Worm (Caenorhabditis elegans) whole organism, L3 larva: Measurements from ENCODE around the gene clec-65.

Experiments used
- R02D3.7 ChIP-seq: fragments of 150-350 bp; optimal IDR thresholded peaks from 2 replicates; lab custom pipeline; 2014; ENCODE audit warnings: missing biosample characterization, missing genetic modification characterization
- aly-2 ChIP-seq: fragments of 150-350 bp; optimal IDR thresholded peaks from 2 replicates; lab custom pipeline; 2014; ENCODE audit warnings: missing biosample characterization, missing genetic modification characterization
- ama-1 ChIP-seq: fragments of 150-350 bp; optimal IDR thresholded peaks from 2 replicates; lab custom pipeline; 2018
- ceh-16 ChIP-seq: sonication (generic microtip); optimal IDR thresholded peaks from 2 replicates; lab custom pipeline; 2017; ENCODE audit warnings: missing biosample characterization, missing genetic modification characterization
- ceh-28 ChIP-seq: fragments of 150-350 bp; optimal IDR thresholded peaks from 2 replicates; lab custom pipeline; 2014; ENCODE audit warnings: missing biosample characterization, missing genetic modification reagents, missing genetic modification characterization
- ceh-82 ChIP-seq: fragments of 150-350 bp; optimal IDR thresholded peaks from 2 replicates; lab custom pipeline; 2014; ENCODE audit warnings: missing biosample characterization, missing genetic modification characterization
- ceh-9 ChIP-seq: sonication (generic microtip); optimal IDR thresholded peaks from 2 replicates; lab custom pipeline; 2018; ENCODE audit warnings: missing biosample characterization, missing genetic modification characterization
- daf-12 ChIP-seq: fragments of 150-350 bp; optimal IDR thresholded peaks from 2 replicates; lab custom pipeline; 2014; ENCODE audit warnings: missing biosample characterization, missing genetic modification reagents, missing genetic modification characterization
- egl-27 ChIP-seq: sonication (generic microtip); optimal IDR thresholded peaks from 4 replicates; lab custom pipeline; 2017; ENCODE audit warnings: missing biosample characterization, missing genetic modification reagents, missing genetic modification characterization
- egl-5 ChIP-seq: fragments of 150-350 bp; optimal IDR thresholded peaks from 2 replicates; lab custom pipeline; 2017; ENCODE audit warnings: missing biosample characterization, missing genetic modification reagents, missing genetic modification characterization, inconsistent platforms
- elt-2 ChIP-seq: sonication (generic microtip); optimal IDR thresholded peaks from 2 replicates; lab custom pipeline; 2016; ENCODE audit warnings: missing genetic modification reagents, mild to moderate bottlenecking, missing genetic modification characterization, missing compliant biosample characterization
- elt-3 ChIP-seq, 3 experiments: fragments of 150-350 bp in 1 of 3; sonication (generic microtip) in 2 of 3; optimal IDR thresholded peaks; 2 replicates in 2 of 3; 4 replicates in 1 of 3; lab custom pipeline; 2014 to 2017; ENCODE audit warnings: missing biosample characterization in 3 of 3, missing genetic modification characterization in 3 of 3
- eor-1 ChIP-seq, 2 experiments: fragments of 150-350 bp; optimal IDR thresholded peaks; 2 replicates each; lab custom pipeline; 2014 to 2018; ENCODE audit warnings: missing biosample characterization in 2 of 2, missing genetic modification characterization in 2 of 2
- fkh-10 ChIP-seq: sonication (generic microtip); optimal IDR thresholded peaks from 2 replicates; lab custom pipeline; 2017; ENCODE audit warnings: missing biosample characterization, missing genetic modification reagents, missing genetic modification characterization
- fos-1 ChIP-seq: fragments of 150-350 bp; optimal IDR thresholded peaks from 2 replicates; lab custom pipeline; 2014; ENCODE audit warnings: missing biosample characterization, missing genetic modification characterization
- hmg-11 ChIP-seq: sonication (generic microtip); optimal IDR thresholded peaks from 2 replicates; lab custom pipeline; 2016; ENCODE audit warnings: missing genetic modification characterization, missing compliant biosample characterization
- jun-1 ChIP-seq: fragments of 150-350 bp; optimal IDR thresholded peaks from 2 replicates; lab custom pipeline; 2014; ENCODE audit warnings: missing biosample characterization, missing genetic modification reagents, missing genetic modification characterization
- lin-15B ChIP-seq: fragments of 150-350 bp; optimal IDR thresholded peaks from 2 replicates; lab custom pipeline; 2014; ENCODE audit warnings: missing biosample characterization, missing genetic modification characterization
- lin-39 ChIP-seq: fragments of 150-350 bp; optimal IDR thresholded peaks from 2 replicates; lab custom pipeline; 2018; ENCODE audit warnings: missing biosample characterization, missing genetic modification reagents, missing genetic modification characterization
- mml-1 ChIP-seq: fragments of 150-350 bp; sonication (generic microtip); optimal IDR thresholded peaks from 3 replicates; lab custom pipeline; 2014; ENCODE audit warnings: missing biosample characterization, missing genetic modification characterization
- nfya-1 ChIP-seq: sonication (generic microtip); optimal IDR thresholded peaks from 2 replicates; lab custom pipeline; 2017; ENCODE audit warnings: missing genetic modification characterization, mild to moderate bottlenecking, missing compliant biosample characterization, antibody characterized with exemption, moderate library complexity; ENCODE audit not compliant: insufficient read depth
- nhr-12 ChIP-seq: fragments of 150-350 bp; optimal IDR thresholded peaks from 2 replicates; lab custom pipeline; 2014; ENCODE audit warnings: missing biosample characterization, missing genetic modification characterization
- nhr-23 ChIP-seq: fragments of 150-350 bp; optimal IDR thresholded peaks from 2 replicates; lab custom pipeline; 2014; ENCODE audit warnings: missing biosample characterization, missing genetic modification reagents, missing genetic modification characterization
- nhr-237 ChIP-seq: fragments of 150-350 bp; optimal IDR thresholded peaks from 2 replicates; lab custom pipeline; 2014; ENCODE audit warnings: missing biosample characterization, missing genetic modification characterization
- nhr-25 ChIP-seq: sonication (generic microtip); optimal IDR thresholded peaks from 2 replicates; lab custom pipeline; 2017; ENCODE audit warnings: missing biosample characterization, missing genetic modification characterization
- nhr-43 ChIP-seq: sonication (generic microtip); optimal IDR thresholded peaks from 2 replicates; lab custom pipeline; 2016; ENCODE audit warnings: mild to moderate bottlenecking, missing genetic modification characterization, missing compliant biosample characterization; ENCODE audit not compliant: poor library complexity, severe bottlenecking
- nhr-67 ChIP-seq: fragments of 150-350 bp; optimal IDR thresholded peaks from 2 replicates; lab custom pipeline; 2014; ENCODE audit warnings: missing biosample characterization, missing genetic modification characterization
- nhr-77 ChIP-seq: fragments of 150-350 bp; optimal IDR thresholded peaks from 2 replicates; lab custom pipeline; 2014; ENCODE audit warnings: missing biosample characterization, missing genetic modification characterization
- pha-4 ChIP-seq: fragments of 150-350 bp; optimal IDR thresholded peaks from 2 replicates; lab custom pipeline; 2014; ENCODE audit warnings: missing biosample characterization, missing genetic modification reagents, missing genetic modification characterization
- pqm-1 ChIP-seq: fragments of 150-350 bp; optimal IDR thresholded peaks from 2 replicates; lab custom pipeline; 2017; ENCODE audit warnings: missing biosample characterization, missing genetic modification characterization, inconsistent platforms
- sea-2 ChIP-seq: fragments of 150-350 bp; sonication (generic microtip); optimal IDR thresholded peaks from 4 replicates; lab custom pipeline; 2014; ENCODE audit warnings: missing biosample characterization, missing genetic modification reagents, missing genetic modification characterization
- skn-1 ChIP-seq: fragments of 150-350 bp; optimal IDR thresholded peaks from 2 replicates; lab custom pipeline; 2014; ENCODE audit warnings: missing biosample characterization, missing genetic modification characterization
- snpc-4 ChIP-seq: fragments of 150-350 bp; optimal IDR thresholded peaks from 2 replicates; lab custom pipeline; 2014; ENCODE audit warnings: missing biosample characterization, missing genetic modification characterization
- tbx-2 ChIP-seq: sonication (generic microtip); optimal IDR thresholded peaks from 2 replicates; lab custom pipeline; 2016; ENCODE audit warnings: mild to moderate bottlenecking, missing genetic modification characterization, missing compliant biosample characterization
- unc-39 ChIP-seq: sonication (generic microtip); optimal IDR thresholded peaks from 4 replicates; lab custom pipeline; 2017; ENCODE audit warnings: missing biosample characterization, missing genetic modification characterization
- unc-62 ChIP-seq: fragments of 150-350 bp; sonication (generic microtip); optimal IDR thresholded peaks from 4 replicates; lab custom pipeline; 2014; ENCODE audit warnings: missing biosample characterization, missing genetic modification reagents, missing genetic modification characterization
- ztf-4 ChIP-seq: fragments of 150-350 bp; optimal IDR thresholded peaks from 2 replicates; lab custom pipeline; 2014; ENCODE audit warnings: missing biosample characterization, missing genetic modification characterization

clec-65 gene

DNA sequence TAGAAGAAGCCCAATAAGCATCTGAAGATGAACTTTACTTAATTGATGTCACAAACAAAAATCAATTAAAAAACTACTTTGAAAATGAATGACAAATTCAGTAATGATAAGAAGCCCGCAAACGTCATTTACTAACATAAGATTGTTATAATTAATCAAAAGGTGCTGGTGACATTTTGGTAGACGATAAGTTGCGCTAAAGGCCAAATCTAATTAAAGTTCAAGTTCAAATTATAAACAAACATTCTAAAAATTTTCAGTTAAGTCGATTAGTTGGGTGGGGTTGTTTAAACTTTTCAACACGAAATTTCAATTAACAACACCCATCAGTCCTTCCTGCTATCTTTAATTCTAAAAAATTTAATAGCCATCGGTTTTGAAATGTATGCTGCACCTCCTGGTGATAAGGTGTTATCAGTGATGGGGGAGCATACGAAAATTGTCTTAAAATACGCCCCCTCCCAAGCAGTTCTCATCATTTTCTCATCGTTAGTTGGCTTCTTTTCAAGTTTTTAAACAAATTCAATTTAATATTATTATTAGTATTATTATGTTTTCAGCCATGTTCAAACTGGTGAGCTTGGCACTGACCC lies 6.0 kb upstream of the clec-65 start, which contains the start of the genes clec-62 and clec-63:
TSS of gene clec-62 (minus strand) at position 51 of the 593 bp plus-strand sequence.
TSS of gene clec-63 (plus strand) at position 561 of the 593 bp plus-strand sequence.
- TF ChIP-seq nfya-1 (tag; lab: Kevin White, UChicago) (no peak), nhr-23 (tag; lab: Kevin White, UChicago) (no peak), jun-1 (tag; lab: Kevin White, UChicago) (peak; percentile 30), nhr-12 (no peak), aly-2 (tag; lab: Kevin White, UChicago) (no peak), hmg-11 (tag; lab: Kevin White, UChicago) (no peak), pqm-1 (tag; lab: Kevin White, UChicago) (peak; percentile 72), nhr-237 (tag; lab: Kevin White, UChicago) (no peak), mml-1 (tag; lab: Kevin White, UChicago) (no peak), ceh-16 (tag; lab: Kevin White, UChicago) (no peak), R02D3.7 (tag; lab: Kevin White, UChicago) (no peak), pha-4 (tag; lab: Kevin White, UChicago) (peak; percentile 39), eor-1 (tag; optimal IDR thresholded peaks at IDR 0.05; lab: Kevin White, UChicago) (no peak), nhr-25 (tag; lab: Kevin White, UChicago) (no peak), daf-12 (tag; lab: Kevin White, UChicago) (no peak), nhr-67 (tag; lab: Kevin White, UChicago) (no peak), tbx-2 (tag; lab: Kevin White, UChicago) (no peak), egl-27 (no peak), elt-2 (peak; percentile 96), ama-1 (lab: Kevin White, UChicago) (no peak), ceh-28 (tag; lab: Kevin White, UChicago) (no peak), nhr-43 (tag; lab: Kevin White, UChicago) (no peak), skn-1 (tag; lab: Kevin White, UChicago) (no peak), unc-39 (tag; lab: Kevin White, UChicago) (no peak), sea-2 (GFP tag; lab: Kevin White, UChicago) (no peak), lin-39 (tag; lab: Kevin White, UChicago) (no peak), elt-3 (tag; optimal IDR thresholded peaks at IDR 0.05; lab: Kevin White, UChicago) (no peak)

DNA sequence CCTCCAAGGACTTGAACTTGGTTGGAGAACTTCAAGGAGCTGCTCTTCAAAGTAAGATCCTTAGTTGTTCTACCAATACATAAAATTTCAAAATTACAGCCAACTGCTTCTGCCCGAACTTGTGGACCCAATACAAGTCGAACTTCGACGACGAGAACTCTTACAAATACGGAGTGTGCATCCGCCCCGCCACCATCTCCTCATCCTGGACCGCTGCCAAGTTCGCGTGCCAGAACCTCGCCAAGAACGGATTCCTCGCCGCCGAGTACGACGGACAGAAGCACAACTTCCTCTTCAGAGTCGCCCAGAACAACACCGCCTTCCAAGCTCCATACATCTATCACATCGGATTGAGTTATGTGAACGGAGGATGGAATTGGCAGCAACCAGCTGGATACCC lies 4.5 kb upstream of the clec-65 start:
- TF ChIP-seq lin-15B (tag; lab: Kevin White, UChicago) (no peak), unc-62 (no peak), egl-27 (no peak), ceh-28 (tag; lab: Kevin White, UChicago) (no peak), pqm-1 (tag; lab: Kevin White, UChicago) (no peak), nhr-77 (tag; lab: Kevin White, UChicago) (no peak), fos-1 (tag; lab: Kevin White, UChicago) (no peak), ceh-16 (tag; lab: Kevin White, UChicago) (no peak)

DNA sequence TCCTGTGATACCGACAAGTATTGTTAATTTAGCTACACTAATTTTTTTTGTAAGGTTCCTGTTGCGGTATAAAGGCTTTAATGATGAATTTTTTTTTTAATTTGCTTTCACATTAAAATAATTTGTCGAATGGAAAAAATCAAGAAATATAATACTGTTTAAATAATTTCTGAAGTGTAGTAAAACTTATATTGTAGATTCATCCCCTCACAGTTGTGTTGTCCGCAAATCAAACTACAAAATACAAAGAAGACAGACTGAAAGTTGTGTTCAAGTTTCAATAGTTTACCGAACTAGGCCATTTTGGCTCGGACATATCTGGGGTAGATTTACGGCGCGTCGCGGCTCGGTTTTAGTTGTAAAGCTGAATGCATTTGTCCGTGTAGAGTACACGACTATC lies 3.8 kb upstream of the clec-65 start:
- no peak for TF ChIP-seq egl-5 (tag; lab: Kevin White, UChicago)
- no peak for TF ChIP-seq nhr-77 (tag; lab: Kevin White, UChicago)
- TF ChIP-seq skn-1 (tag; lab: Kevin White, UChicago): no peak
- no peak for TF ChIP-seq lin-15B (tag; lab: Kevin White, UChicago)
- TF ChIP-seq aly-2 (tag; lab: Kevin White, UChicago): no peak
- TF ChIP-seq ceh-9 (tag; lab: Kevin White, UChicago): no peak
- TF ChIP-seq nhr-12: no peak
- no peak for TF ChIP-seq egl-27
- no peak for TF ChIP-seq ceh-28 (tag; lab: Kevin White, UChicago)
- no peak for TF ChIP-seq snpc-4 (tag; lab: Kevin White, UChicago)
- no peak for TF ChIP-seq tbx-2 (tag; lab: Kevin White, UChicago)
- TF ChIP-seq fkh-10: no peak
- TF ChIP-seq nhr-43 (tag; lab: Kevin White, UChicago): no peak
- TF ChIP-seq nhr-25 (tag; lab: Kevin White, UChicago): no peak
- no peak for TF ChIP-seq pqm-1 (tag; lab: Kevin White, UChicago)
- TF ChIP-seq daf-12 (tag; lab: Kevin White, UChicago): no peak
- TF ChIP-seq ztf-4 (tag; lab: Kevin White, UChicago): no peak
- TF ChIP-seq ceh-82 (tag; lab: Kevin White, UChicago): no peak
